Fruit fly (Drosophila melanogaster) S2 (cell line): ENCODE data around the gene Ptp10D.

Experiments used
- CG8478 ChIP-seq: fragments of >200 bp; optimal IDR thresholded peaks from 2 replicates; lab custom pipeline; 2018
- CTCF ChIP-seq, 2 experiments: fragments of >200 bp; optimal IDR thresholded peaks; 2 replicates each; lab custom pipeline; 2018

DNA sequence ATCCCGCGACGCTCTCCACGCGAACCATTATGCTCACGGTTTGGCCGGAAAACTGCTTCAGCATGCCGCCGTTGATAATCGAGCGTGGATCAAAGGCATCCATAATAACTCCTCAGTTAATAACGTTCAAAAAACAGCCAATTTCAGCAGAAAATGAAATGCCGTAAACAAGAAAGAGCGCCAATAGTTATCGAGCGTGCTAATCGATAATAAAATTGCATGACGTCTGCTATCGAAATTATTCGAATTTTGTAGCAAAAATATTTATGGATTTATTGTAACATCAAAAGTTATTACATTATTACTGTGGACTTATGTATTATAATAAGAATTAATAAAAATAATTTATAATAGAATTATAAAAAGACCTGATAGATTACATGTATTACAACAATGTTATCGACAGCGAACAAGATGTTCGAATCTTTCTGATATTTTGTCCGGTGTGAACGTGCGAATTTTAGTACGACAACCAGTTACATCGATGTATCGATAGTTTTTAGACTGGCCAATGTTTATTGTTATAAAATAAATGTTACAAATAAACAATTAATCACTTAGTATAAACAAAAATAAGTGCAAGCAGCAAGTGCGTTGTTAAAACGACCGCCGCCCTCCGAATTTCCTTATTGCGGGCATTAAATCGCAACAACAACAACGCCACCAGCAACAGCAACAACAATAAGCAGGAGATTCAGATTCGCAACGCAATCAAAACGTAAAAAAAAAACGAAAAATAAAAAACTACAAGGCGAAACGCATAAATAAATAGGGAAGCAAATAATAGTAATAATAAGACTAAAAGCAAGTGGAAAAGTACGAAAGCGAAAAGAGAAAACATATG, 5.9 kb upstream of the Ptp10D start, which contains the start of the genes RPA3 and Met:
- TF ChIP-seq CG8478 (lab: Kevin White, UChicago) (no peak), CTCF (optimal IDR thresholded peaks at IDR 0.05; lab: Kevin White, UChicago) (no peak)
